Worm (Caenorhabditis elegans) whole organism, L1 larva: ENCODE results near the gene F26F4.9.
A peak's percentile ranks its signal among the peaks of the same experiment; 100 is the strongest.

Experiments
- C04F5.9 ChIP-seq: sonication (generic microtip); optimal IDR thresholded peaks from 2 replicates; lab custom pipeline; 2016; ENCODE audit warnings: missing genetic modification characterization, missing compliant biosample characterization
- C16A3.4 ChIP-seq: fragments of 150-350 bp; optimal IDR thresholded peaks from 2 replicates; lab custom pipeline; 2014; ENCODE audit warnings: missing biosample characterization, missing genetic modification characterization
- F16B12.6 ChIP-seq: fragments of 150-350 bp; optimal IDR thresholded peaks from 2 replicates; lab custom pipeline; 2014; ENCODE audit warnings: missing biosample characterization, missing genetic modification characterization
- blmp-1 ChIP-seq: fragments of 150-350 bp; optimal IDR thresholded peaks from 2 replicates; lab custom pipeline; 2014; ENCODE audit warnings: missing biosample characterization, missing genetic modification characterization
- ceh-82 ChIP-seq, 3 experiments: fragments of 150-350 bp in 1 of 3; sonication (generic microtip) in 2 of 3; optimal IDR thresholded peaks; 2 replicates each; lab custom pipeline; 2014 to 2017; ENCODE audit warnings: missing biosample characterization in 3 of 3, missing genetic modification characterization in 3 of 3
- dpl-1 ChIP-seq, 3 experiments: fragments of 150-350 bp in 2 of 3; sonication (generic microtip) in 1 of 3; optimal IDR thresholded peaks; 2 replicates each; lab custom pipeline; 2014 to 2017; ENCODE audit warnings: missing biosample characterization in 3 of 3, missing genetic modification characterization in 3 of 3, missing genetic modification reagents in 3 of 3
- efl-1 ChIP-seq, 4 experiments: fragments of 150-350 bp; optimal IDR thresholded peaks in 3 of 4; peaks in 1 of 4; 1 replicate in 1 of 4; 2 replicates in 3 of 4; lab custom pipeline; 2014; ENCODE audit warnings: missing biosample characterization in 2 of 4, missing genetic modification characterization in 2 of 4, missing genetic modification reagents in 2 of 4
- efl-3 ChIP-seq: fragments of 200-800 bp; sonication (Bioruptor generic); optimal IDR thresholded peaks from 2 replicates; lab custom pipeline; 2018; ENCODE audit warnings: mild to moderate bottlenecking, missing genetic modification characterization, missing compliant biosample characterization
- fkh-10 ChIP-seq: sonication (generic microtip); optimal IDR thresholded peaks from 2 replicates; lab custom pipeline; 2017; ENCODE audit warnings: missing biosample characterization, missing genetic modification reagents, missing genetic modification characterization
- fkh-8 ChIP-seq: sonication (generic microtip); optimal IDR thresholded peaks from 2 replicates; lab custom pipeline; 2016; ENCODE audit warnings: mild to moderate bottlenecking, missing genetic modification characterization, missing compliant biosample characterization
- fos-1 ChIP-seq: fragments of 150-350 bp; optimal IDR thresholded peaks from 2 replicates; lab custom pipeline; 2014; ENCODE audit warnings: missing biosample characterization, missing genetic modification characterization
- hlh-4 ChIP-seq: sonication (generic microtip); optimal IDR thresholded peaks from 2 replicates; lab custom pipeline; 2016; ENCODE audit warnings: mild to moderate bottlenecking, missing genetic modification characterization, missing compliant biosample characterization
- irx-1 ChIP-seq: sonication (generic microtip); optimal IDR thresholded peaks from 2 replicates; lab custom pipeline; 2016; ENCODE audit warnings: missing genetic modification characterization, missing compliant biosample characterization
- isw-1 ChIP-seq: fragments of 200-800 bp; sonication (Bioruptor generic); IDR thresholded peaks from 2 replicates; pipeline ENCODE4 v1.3.6; 2022; ENCODE audit warnings: missing genetic modification characterization, missing compliant biosample characterization
- lin-13 ChIP-seq: fragments of 150-350 bp; optimal IDR thresholded peaks from 2 replicates; lab custom pipeline; 2014; ENCODE audit warnings: missing biosample characterization, missing genetic modification reagents, missing genetic modification characterization
- lin-14 ChIP-seq: fragments of 200-800 bp; sonication (Bioruptor generic); optimal IDR thresholded peaks from 2 replicates; lab custom pipeline; 2018; ENCODE audit warnings: mild to moderate bottlenecking, missing genetic modification characterization, moderate library complexity, missing compliant biosample characterization
- lin-35 ChIP-seq, 2 experiments: fragments of 150-350 bp; optimal IDR thresholded peaks; 2 replicates each; lab custom pipeline; 2014; ENCODE audit warnings: missing biosample characterization in 2 of 2, missing genetic modification characterization in 2 of 2, missing genetic modification reagents in 2 of 2
- lir-3 ChIP-seq: sonication (generic microtip); optimal IDR thresholded peaks from 2 replicates; lab custom pipeline; 2016; ENCODE audit warnings: mild to moderate bottlenecking, missing genetic modification characterization, moderate library complexity, missing compliant biosample characterization; ENCODE audit not compliant: poor library complexity
- lsy-2 ChIP-seq, 2 experiments: fragments of 150-350 bp; optimal IDR thresholded peaks; 2 replicates each; lab custom pipeline; 2014; ENCODE audit warnings: missing biosample characterization in 2 of 2, missing genetic modification characterization in 2 of 2
- mdl-1 ChIP-seq, 2 experiments: fragments of 150-350 bp; optimal IDR thresholded peaks; 2 replicates each; lab custom pipeline; 2014 to 2017; ENCODE audit warnings: missing biosample characterization in 2 of 2, missing genetic modification characterization in 2 of 2, inconsistent platforms in 1 of 2
- mep-1 ChIP-seq: fragments of 150-350 bp; optimal IDR thresholded peaks from 2 replicates; lab custom pipeline; 2014; ENCODE audit warnings: missing biosample characterization, missing genetic modification characterization
- nhr-12 ChIP-seq: sonication (generic microtip); optimal IDR thresholded peaks from 2 replicates; lab custom pipeline; 2017; ENCODE audit warnings: missing biosample characterization, missing genetic modification characterization
- nhr-20 ChIP-seq: sonication (generic microtip); optimal IDR thresholded peaks from 2 replicates; lab custom pipeline; 2016; ENCODE audit warnings: mild to moderate bottlenecking, missing genetic modification characterization, missing compliant biosample characterization
- nhr-28 ChIP-seq: fragments of 150-350 bp; optimal IDR thresholded peaks from 2 replicates; lab custom pipeline; 2014; ENCODE audit warnings: missing biosample characterization, missing genetic modification characterization
- nhr-47 ChIP-seq: sonication (generic microtip); optimal IDR thresholded peaks from 2 replicates; lab custom pipeline; 2016; ENCODE audit warnings: mild to moderate bottlenecking, missing genetic modification characterization, moderate library complexity, missing compliant biosample characterization
- nhr-71 ChIP-seq: sonication (generic microtip); optimal IDR thresholded peaks from 2 replicates; lab custom pipeline; 2016; ENCODE audit warnings: mild to moderate bottlenecking, missing genetic modification characterization, moderate library complexity, missing compliant biosample characterization
- nhr-76 ChIP-seq: sonication (generic microtip); optimal IDR thresholded peaks from 2 replicates; lab custom pipeline; 2017; ENCODE audit warnings: missing biosample characterization, missing genetic modification characterization
- pag-3 ChIP-seq: sonication (generic microtip); optimal IDR thresholded peaks from 2 replicates; lab custom pipeline; 2017; ENCODE audit warnings: missing genetic modification characterization, mild to moderate bottlenecking, missing compliant biosample characterization, antibody characterized with exemption, borderline replicate concordance; ENCODE audit not compliant: insufficient read depth
- rnt-1 ChIP-seq: sonication (generic microtip); optimal IDR thresholded peaks from 2 replicates; lab custom pipeline; 2016; ENCODE audit warnings: mild to moderate bottlenecking, missing genetic modification characterization, moderate library complexity, missing compliant biosample characterization
- snpc-4 ChIP-seq: fragments of 150-350 bp; optimal IDR thresholded peaks from 2 replicates; lab custom pipeline; 2014; ENCODE audit warnings: missing biosample characterization, missing genetic modification characterization
- snu-23 ChIP-seq: sonication (generic microtip); optimal IDR thresholded peaks from 2 replicates; lab custom pipeline; 2016; ENCODE audit warnings: missing genetic modification characterization, missing compliant biosample characterization
- swsn-7 ChIP-seq: sonication (generic microtip); optimal IDR thresholded peaks from 2 replicates; lab custom pipeline; 2016; ENCODE audit warnings: missing genetic modification characterization, missing compliant biosample characterization
- tbx-2 ChIP-seq: sonication (generic microtip); optimal IDR thresholded peaks from 2 replicates; lab custom pipeline; 2016; ENCODE audit warnings: missing genetic modification characterization, missing compliant biosample characterization
- unc-86 ChIP-seq: sonication (generic microtip); optimal IDR thresholded peaks from 2 replicates; lab custom pipeline; 2016; ENCODE audit warnings: missing genetic modification characterization, missing compliant biosample characterization
- xbp-1 ChIP-seq: sonication (generic microtip); optimal IDR thresholded peaks from 2 replicates; lab custom pipeline; 2016; ENCODE audit warnings: missing genetic modification characterization, missing compliant biosample characterization
- zip-4 ChIP-seq: fragments of 200-800 bp; sonication (Bioruptor generic); optimal IDR thresholded peaks from 2 replicates; lab custom pipeline; 2018; ENCODE audit warnings: mild to moderate bottlenecking, missing genetic modification characterization, moderate library complexity, missing compliant biosample characterization
- ztf-4 ChIP-seq: fragments of 150-350 bp; optimal IDR thresholded peaks from 2 replicates; lab custom pipeline; 2014; ENCODE audit warnings: missing biosample characterization, missing genetic modification characterization

F26F4.9 gene

DNA sequence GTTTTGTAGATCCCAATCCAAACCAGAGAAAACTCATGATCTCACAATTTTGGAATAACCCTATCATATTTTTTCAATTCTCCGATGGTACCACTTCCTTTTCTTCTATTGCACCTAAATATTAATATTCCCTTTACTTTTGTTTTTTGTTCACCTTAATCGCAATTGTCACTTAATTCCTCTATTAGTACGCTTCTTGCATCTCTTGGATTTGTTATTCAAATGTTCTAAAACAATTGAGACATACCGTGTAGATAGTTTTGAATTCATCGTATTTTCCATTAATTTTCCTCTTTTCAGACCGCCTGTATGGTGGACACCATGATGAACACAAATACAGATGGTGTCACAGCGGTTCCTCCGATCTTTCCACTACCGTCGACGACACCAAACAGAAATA, 39.5 kb upstream of the F26F4.9 start, which contains the start of gene flh-2:
TSS of gene flh-2 (plus strand) at position 301 of the 400 bp plus-strand sequence.
- TF ChIP-seq hlh-4 (no peak), nhr-28 (tag; lab: Kevin White, UChicago) (no peak), zip-4 (GFP tag; lab: Kevin White, UChicago) (no peak), F16B12.6 (tag; lab: Kevin White, UChicago) (no peak), efl-3 (no peak), fos-1 (no peak), ztf-4 (no peak), lsy-2 (tag; optimal IDR thresholded peaks at IDR 0.05; lab: Kevin White, UChicago) (no peak), irx-1 (no peak)

DNA sequence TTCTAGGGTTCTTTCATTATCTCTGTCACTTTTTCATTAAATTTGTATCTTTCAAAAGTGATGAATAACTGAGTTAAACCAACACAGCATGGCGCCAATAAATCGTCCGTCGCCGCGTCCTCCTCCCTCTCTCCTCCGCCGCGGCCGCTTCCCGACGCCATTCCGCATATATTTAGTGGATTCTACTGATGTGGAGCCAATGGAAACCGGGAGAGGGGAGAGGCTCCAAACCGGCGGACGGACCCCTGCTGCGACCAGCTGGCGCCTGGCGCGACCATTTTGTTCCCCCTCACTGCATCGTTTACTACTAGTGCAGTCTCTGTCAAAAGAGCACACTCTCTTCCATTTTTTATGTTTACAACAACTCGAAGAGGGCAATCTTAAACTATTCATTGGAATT, 38.9 kb upstream of the F26F4.9 start:
- no peak for TF ChIP-seq pag-3
- TF ChIP-seq mdl-1 (tag; optimal IDR thresholded peaks at IDR 0.05; lab: Kevin White, UChicago): no peak
- no peak for TF ChIP-seq blmp-1 (tag; lab: Kevin White, UChicago)
- no peak for TF ChIP-seq lin-14
- no peak for TF ChIP-seq C04F5.9 (tag; lab: Kevin White, UChicago)

DNA sequence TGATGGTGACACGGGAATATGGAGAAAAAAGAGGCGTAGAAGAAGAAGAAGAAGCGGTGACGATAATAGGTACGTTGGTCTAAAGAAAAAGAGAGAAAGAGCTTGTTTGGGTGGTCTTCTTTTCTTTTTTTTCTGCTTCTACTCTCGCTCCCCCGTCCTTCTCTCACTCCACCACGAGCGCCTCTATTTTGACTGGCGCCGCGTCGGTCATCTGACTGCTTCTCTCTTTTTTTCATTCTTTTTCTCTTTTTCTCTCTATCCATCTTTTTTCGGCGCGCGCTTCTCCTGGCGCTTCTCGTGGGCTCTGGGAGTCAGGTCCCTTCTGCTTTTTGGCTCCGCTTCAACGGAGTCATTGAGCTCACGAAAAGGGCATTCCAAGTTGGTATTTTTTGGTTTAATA, 38.0 kb upstream of the F26F4.9 start:
- TF ChIP-seq lin-13 (GFP tag; lab: Kevin White, UChicago) (no peak), swsn-7 (tag; lab: Kevin White, UChicago) (peak; percentile 44), xbp-1 (tag; lab: Kevin White, UChicago) (peak; percentile 16), mep-1 (tag; lab: Kevin White, UChicago) (peak; percentile 43), tbx-2 (tag; lab: Kevin White, UChicago) (peak; percentile 32), hlh-4 (no peak), snpc-4 (tag; lab: Kevin White, UChicago) (peak; percentile 15), nhr-20 (tag; lab: Kevin White, UChicago) (peak; percentile 27), lsy-2 (tag; optimal IDR thresholded peaks at IDR 0.05; lab: Kevin White, UChicago) (peak; percentile 25 to 57), nhr-12 (no peak), efl-1 (optimal IDR thresholded peaks at IDR 0.05; lab: Kevin White, UChicago) (peak; percentile 40 to 48), efl-1 (GFP tag; optimal IDR thresholded peaks at IDR 0.05 in 1 of 2; lab: Kevin White, UChicago) (peak in 1 of 2 experiments; percentile 31), lin-14 (peak; percentile 89), nhr-71 (tag; lab: Kevin White, UChicago) (peak; percentile 63), nhr-47 (tag; lab: Kevin White, UChicago) (peak; percentile 47), C16A3.4 (tag; lab: Kevin White, UChicago) (no peak), lir-3 (no peak), isw-1 (peak; percentile 29), lin-35 (GFP tag; optimal IDR thresholded peaks at IDR 0.05; lab: Kevin White, UChicago) (peak; percentile 36 to 56), fkh-10 (GFP tag; lab: Kevin White, UChicago) (peak; percentile 1), mdl-1 (tag; optimal IDR thresholded peaks at IDR 0.05; lab: Kevin White, UChicago) (peak in 1 of 2 experiments; percentile 19), ceh-82 (tag; optimal IDR thresholded peaks at IDR 0.05; lab: Kevin White, UChicago) (peak in 2 of 3 experiments; percentile 22 to 47), rnt-1 (tag; lab: Kevin White, UChicago) (peak; percentile 41), nhr-76 (tag; lab: Kevin White, UChicago) (no peak), dpl-1 (GFP tag; optimal IDR thresholded peaks at IDR 0.05; lab: Kevin White, UChicago) (peak; percentile 5 to 34 (median 31)), unc-86 (peak; percentile 49), snu-23 (GFP tag; lab: Kevin White, UChicago) (peak; percentile 57), fkh-8 (tag; lab: Kevin White, UChicago) (peak; percentile 77)

DNA sequence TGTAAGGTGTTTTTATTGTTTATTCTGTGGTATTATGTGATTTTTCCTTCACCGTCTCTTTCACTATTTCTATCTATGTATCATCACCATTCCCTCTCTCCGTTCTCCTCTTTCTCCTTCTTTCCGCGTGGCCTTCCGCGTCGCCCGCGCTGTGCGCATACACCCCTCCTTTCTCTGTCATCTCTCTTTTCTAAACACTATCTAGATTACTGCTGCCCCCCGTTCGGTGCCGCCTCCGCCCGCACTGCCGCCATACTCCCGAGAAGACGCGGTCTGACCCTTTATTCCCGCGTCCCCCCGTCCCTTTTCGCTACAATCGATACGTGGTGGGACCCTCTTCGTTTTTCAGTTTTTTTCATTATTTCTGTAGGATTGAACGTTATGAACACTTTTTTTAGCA, 36.3 kb upstream of the F26F4.9 start:
- TF ChIP-seq blmp-1 (tag; lab: Kevin White, UChicago): peak; percentile 12
- TF ChIP-seq C16A3.4 (tag; lab: Kevin White, UChicago): no peak
